Fruit fly (Drosophila melanogaster) whole organism, larva: ENCODE measurements around the gene CG46456.

ENCODE experiments used
- noc ChIP-seq: fragments of 200-800 bp; sonication (Bioruptor generic); optimal IDR thresholded peaks from 3 replicates; lab custom pipeline; 2019; ENCODE audit warnings: missing biosample characterization, mild to moderate bottlenecking, missing genetic modification characterization, moderate library complexity

CG46456 gene

dm6 chr3L:5355074-5355790, at the start of gene CG46456:
TSS of gene CG46456 (minus strand) at chr3L:5355346.
- peak; percentile 99 for TF ChIP-seq noc

dm6 chr3L:5385762-5386161, 30.6 kb upstream of the CG46456 start:
- TF ChIP-seq noc, result no peak

- TF ChIP-seq noc, result no peak
Measured at dm6 chr3L:5382721-5383120, 27.6 kb upstream of the CG46456 start, which contains the start of gene Ir64a. TSS of gene Ir64a (minus strand) at chr3L:5382821.

- TF ChIP-seq noc, result no peak
Measured at dm6 chr3L:5372052-5372451, 16.9 kb upstream of the CG46456 start.

- TF ChIP-seq noc, result no peak
Measured at dm6 chr3L:5367744-5368507, 12.8 kb upstream of the CG46456 start, which contains the start of gene Pfdn4. TSS of gene Pfdn4 (minus strand) at chr3L:5368008.

dm6 chr3L:5365880-5366507, 10.8 kb upstream of the CG46456 start, which contains the start of the genes Uev1A and Membrin:
TSS of gene Uev1A (minus strand) at chr3L:5366225.
TSS of gene Membrin (plus strand) at chr3L:5366455.
- TF ChIP-seq noc, result no peak

- TF ChIP-seq noc, result peak; percentile 51
Measured at dm6 chr3L:5365164-5365879, 10.2 kb upstream of the CG46456 start.

- TF ChIP-seq noc, result no peak
Measured at dm6 chr3L:5360039-5360988, 5.2 kb upstream of the CG46456 start, which contains the start of gene Cyt-c1. TSS of gene Cyt-c1 (plus strand) at chr3L:5360211.

- TF ChIP-seq noc, result no peak
Measured at dm6 chr3L:5359208-5360003, 4.3 kb upstream of the CG46456 start, which contains the start of gene Klp64D. TSS of gene Klp64D (minus strand) at chr3L:5359392.

dm6 chr3L:5356050-5356967, 1.2 kb upstream of the CG46456 start:
- no peak for TF ChIP-seq noc

dm6 chr3L:5355823-5356049, 590 bp upstream of the CG46456 start, which contains the start of gene lama:
TSS of gene lama (minus strand) at chr3L:5355923.
- no peak for TF ChIP-seq noc

- no peak for TF ChIP-seq noc
Measured at dm6 chr3L:5354472-5354871, 674 bp downstream of the CG46456 start.

- TF ChIP-seq noc, result peak; percentile 34
Measured at dm6 chr3L:5353484-5354056, 1.6 kb downstream of the CG46456 start.
